Worm (Caenorhabditis elegans) whole organism, L3 larva: Measurements from ENCODE around the gene T12B5.15.

Source experiments
- aly-2 ChIP-seq: fragments of 150-350 bp; optimal IDR thresholded peaks from 2 replicates; lab custom pipeline; 2014; ENCODE audit warnings: missing biosample characterization, missing genetic modification characterization
- ama-1 ChIP-seq: fragments of 150-350 bp; optimal IDR thresholded peaks from 2 replicates; lab custom pipeline; 2018
- ceh-28 ChIP-seq: fragments of 150-350 bp; optimal IDR thresholded peaks from 2 replicates; lab custom pipeline; 2014; ENCODE audit warnings: missing biosample characterization, missing genetic modification reagents, missing genetic modification characterization
- ceh-9 ChIP-seq: sonication (generic microtip); optimal IDR thresholded peaks from 2 replicates; lab custom pipeline; 2018; ENCODE audit warnings: missing biosample characterization, missing genetic modification characterization
- elt-2 ChIP-seq: sonication (generic microtip); optimal IDR thresholded peaks from 2 replicates; lab custom pipeline; 2016; ENCODE audit warnings: missing genetic modification reagents, mild to moderate bottlenecking, missing genetic modification characterization, missing compliant biosample characterization
- jun-1 ChIP-seq: fragments of 150-350 bp; optimal IDR thresholded peaks from 2 replicates; lab custom pipeline; 2014; ENCODE audit warnings: missing biosample characterization, missing genetic modification reagents, missing genetic modification characterization
- mdl-1 ChIP-seq: fragments of 150-350 bp; optimal IDR thresholded peaks from 2 replicates; lab custom pipeline; 2014; ENCODE audit warnings: missing biosample characterization, missing genetic modification characterization
- nfya-1 ChIP-seq: sonication (generic microtip); optimal IDR thresholded peaks from 2 replicates; lab custom pipeline; 2017; ENCODE audit warnings: missing genetic modification characterization, mild to moderate bottlenecking, missing compliant biosample characterization, antibody characterized with exemption, moderate library complexity; ENCODE audit not compliant: insufficient read depth
- nhr-11 ChIP-seq: fragments of 150-350 bp; optimal IDR thresholded peaks from 2 replicates; lab custom pipeline; 2014; ENCODE audit warnings: missing biosample characterization, missing genetic modification characterization
- nhr-25 ChIP-seq: sonication (generic microtip); optimal IDR thresholded peaks from 2 replicates; lab custom pipeline; 2017; ENCODE audit warnings: missing biosample characterization, missing genetic modification characterization
- snpc-4 ChIP-seq: fragments of 150-350 bp; optimal IDR thresholded peaks from 2 replicates; lab custom pipeline; 2014; ENCODE audit warnings: missing biosample characterization, missing genetic modification characterization

DNA sequence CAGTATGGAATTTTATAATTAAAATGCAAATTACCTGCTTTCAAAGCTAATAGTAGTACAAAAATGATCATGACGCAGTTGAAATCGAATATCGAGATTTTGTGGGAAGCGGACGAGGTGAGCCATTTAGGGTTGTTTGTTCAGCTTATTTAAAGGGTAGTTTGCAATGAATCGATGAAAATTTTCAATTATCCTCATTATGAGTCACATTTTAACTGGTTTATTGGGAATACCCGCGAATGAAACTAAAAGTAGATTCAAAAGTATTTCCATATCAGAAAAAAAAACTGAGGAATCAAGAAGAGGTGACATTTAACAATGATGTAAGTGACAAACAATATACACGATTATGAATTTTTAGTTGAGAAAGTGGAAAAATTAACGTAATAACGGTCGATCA is 35.1 kb downstream of the T12B5.15 start, which contains the start of gene F23H11.7:
- TF ChIP-seq ceh-28 (no peak), ama-1 (no peak), mdl-1 (tag; lab: Kevin White, UChicago) (no peak), ceh-9 (tag; lab: Kevin White, UChicago) (no peak), nhr-25 (no peak), aly-2 (tag; lab: Kevin White, UChicago) (no peak), nfya-1 (tag; lab: Kevin White, UChicago) (no peak), elt-2 (tag; lab: Kevin White, UChicago) (no peak), jun-1 (tag; lab: Kevin White, UChicago) (no peak), snpc-4 (tag; lab: Kevin White, UChicago) (no peak), nhr-11 (tag; lab: Kevin White, UChicago) (no peak)
